Worm (Caenorhabditis elegans) whole organism, young adult: ENCODE measurements around the gene golg-2.

Source experiments
- C17E4.6 ChIP-seq: fragments of 200-800 bp; sonication (Bioruptor generic); IDR thresholded peaks from 2 replicates; pipeline ENCODE4 v1.3.6; 2022; ENCODE audit warnings: missing genetic modification reagents, missing genetic modification characterization, missing compliant biosample characterization
- F22D6.2 ChIP-seq: sonication (generic microtip); optimal IDR thresholded peaks from 2 replicates; lab custom pipeline; 2016; ENCODE audit warnings: mild to moderate bottlenecking, missing genetic modification characterization, missing compliant biosample characterization
- F39B2.1 ChIP-seq: fragments of 200-800 bp; sonication (Bioruptor generic); IDR thresholded peaks from 2 replicates; pipeline ENCODE4 v1.3.6; 2022; ENCODE audit warnings: missing genetic modification reagents, missing genetic modification characterization, missing compliant biosample characterization
- F57C9.4 ChIP-seq: sonication (generic microtip); optimal IDR thresholded peaks from 2 replicates; lab custom pipeline; 2017; ENCODE audit warnings: mild to moderate bottlenecking, missing genetic modification characterization, missing compliant biosample characterization
- K11D2.4 ChIP-seq: fragments of 200-800 bp; sonication (Bioruptor generic); IDR thresholded peaks from 2 replicates; pipeline ENCODE4 v1.3.6; 2022; ENCODE audit warnings: missing genetic modification reagents, missing genetic modification characterization, missing compliant biosample characterization
- K12H6.12 ChIP-seq: fragments of 200-800 bp; sonication (Bioruptor generic); optimal IDR thresholded peaks from 2 replicates; lab custom pipeline; 2018; ENCODE audit warnings: mild to moderate bottlenecking, missing genetic modification characterization, missing compliant biosample characterization
- Y53G8AR.9 ChIP-seq: fragments of 200-800 bp; sonication (Bioruptor generic); conservative IDR thresholded peaks from 2 replicates; pipeline ENCODE4 v1.3.6; 2022; ENCODE audit warnings: missing genetic modification reagents, missing genetic modification characterization, missing compliant biosample characterization
- Y79H2A.3 ChIP-seq: fragments of 200-800 bp; sonication (Bioruptor generic); conservative IDR thresholded peaks from 2 replicates; pipeline ENCODE4 v1.3.6; 2022; ENCODE audit warnings: missing genetic modification reagents, missing genetic modification characterization, missing compliant biosample characterization
- aptf-2 ChIP-seq: fragments of 200-800 bp; sonication (Bioruptor generic); conservative IDR thresholded peaks from 2 replicates; pipeline ENCODE4 v1.3.6; 2022; ENCODE audit warnings: missing genetic modification reagents, missing genetic modification characterization, missing compliant biosample characterization
- athp-1 ChIP-seq: sonication (generic microtip); optimal IDR thresholded peaks from 2 replicates; lab custom pipeline; 2017; ENCODE audit warnings: mild to moderate bottlenecking, missing genetic modification characterization, missing compliant biosample characterization
- attf-5 ChIP-seq: fragments of 200-800 bp; sonication (Bioruptor generic); optimal IDR thresholded peaks from 2 replicates; lab custom pipeline; 2018; ENCODE audit warnings: mild to moderate bottlenecking, missing genetic modification characterization, missing compliant biosample characterization
- bed-1 ChIP-seq: fragments of 200-800 bp; sonication (Bioruptor generic); IDR thresholded peaks from 2 replicates; pipeline ENCODE4 v1.3.6; 2022; ENCODE audit warnings: missing genetic modification reagents, missing genetic modification characterization, missing compliant biosample characterization
- ceh-79 ChIP-seq: sonication (generic microtip); optimal IDR thresholded peaks from 2 replicates; lab custom pipeline; 2017; ENCODE audit warnings: mild to moderate bottlenecking, missing genetic modification characterization, missing compliant biosample characterization
- chd-7 ChIP-seq: sonication (generic microtip); optimal IDR thresholded peaks from 2 replicates; lab custom pipeline; 2016; ENCODE audit warnings: mild to moderate bottlenecking, missing genetic modification characterization, moderate library complexity, missing compliant biosample characterization
- die-1 ChIP-seq: sonication (generic microtip); optimal IDR thresholded peaks from 2 replicates; lab custom pipeline; 2016; ENCODE audit warnings: missing genotype, mild to moderate bottlenecking, missing genetic modification characterization, missing compliant biosample characterization
- dpff-1 ChIP-seq: sonication (generic microtip); optimal IDR thresholded peaks from 2 replicates; lab custom pipeline; 2017; ENCODE audit warnings: mild to moderate bottlenecking, missing genetic modification characterization, missing compliant biosample characterization
- dpl-1 ChIP-seq: fragments of 150-350 bp; optimal IDR thresholded peaks from 2 replicates; lab custom pipeline; 2014; ENCODE audit warnings: missing biosample characterization, missing genetic modification reagents, missing genetic modification characterization
- egrh-3 ChIP-seq: fragments of 200-800 bp; sonication (Bioruptor generic); IDR thresholded peaks from 2 replicates; pipeline ENCODE4 v1.3.6; 2022; ENCODE audit warnings: missing genetic modification reagents, missing genetic modification characterization, missing compliant biosample characterization
- hmg-1.2 ChIP-seq: fragments of 200-800 bp; sonication (Bioruptor generic); IDR thresholded peaks from 2 replicates; pipeline ENCODE4 v1.3.6; 2022; ENCODE audit warnings: missing genetic modification reagents, missing genetic modification characterization, missing compliant biosample characterization
- lag-1 ChIP-seq: fragments of 200-800 bp; sonication (Bioruptor generic); IDR thresholded peaks from 2 replicates; pipeline ENCODE4 v1.3.6; 2022; ENCODE audit warnings: missing genetic modification reagents, missing genetic modification characterization, missing compliant biosample characterization
- lin-26 ChIP-seq: fragments of 200-800 bp; sonication (Bioruptor generic); IDR thresholded peaks from 2 replicates; pipeline ENCODE4 v1.3.6; 2022; ENCODE audit warnings: missing genetic modification reagents, missing genetic modification characterization, missing compliant biosample characterization
- lin-35 ChIP-seq, 3 experiments: fragments of 150-350 bp in 2 of 3; sonication (generic microtip) in 1 of 3; optimal IDR thresholded peaks; 2 replicates each; lab custom pipeline; 2014 to 2018; ENCODE audit warnings: missing biosample characterization in 3 of 3, missing genetic modification characterization in 3 of 3, missing genetic modification reagents in 3 of 3
- lir-1 ChIP-seq: fragments of 200-800 bp; sonication (Bioruptor generic); conservative IDR thresholded peaks from 2 replicates; pipeline ENCODE4 v1.3.6; 2022; ENCODE audit warnings: missing genetic modification reagents, missing genetic modification characterization, missing compliant biosample characterization
- lsy-27 ChIP-seq: sonication (generic microtip); optimal IDR thresholded peaks from 2 replicates; lab custom pipeline; 2017; ENCODE audit warnings: missing genetic modification characterization, mild to moderate bottlenecking, missing compliant biosample characterization, antibody characterized with exemption, missing genotype, borderline replicate concordance; ENCODE audit not compliant: insufficient read depth
- madf-3 ChIP-seq: fragments of 200-800 bp; sonication (Bioruptor generic); IDR thresholded peaks from 2 replicates; pipeline ENCODE4 v1.3.6; 2022; ENCODE audit warnings: missing genetic modification reagents, missing genetic modification characterization, missing compliant biosample characterization
- madf-8 ChIP-seq: fragments of 200-800 bp; sonication (Bioruptor generic); conservative IDR thresholded peaks from 2 replicates; pipeline ENCODE4 v1.3.6; 2022; ENCODE audit warnings: missing genetic modification reagents, missing genetic modification characterization, missing compliant biosample characterization
- nfya-2 ChIP-seq: fragments of 200-800 bp; sonication (Bioruptor generic); IDR thresholded peaks from 2 replicates; pipeline ENCODE4 v1.3.6; 2022; ENCODE audit warnings: missing genetic modification reagents, missing genetic modification characterization, missing compliant biosample characterization
- nfyb-1 ChIP-seq: fragments of 200-800 bp; sonication (Bioruptor generic); IDR thresholded peaks from 2 replicates; pipeline ENCODE4 v1.3.6; 2022; ENCODE audit warnings: missing genetic modification reagents, missing genetic modification characterization, missing compliant biosample characterization
- nhr-179 ChIP-seq: sonication (generic microtip); optimal IDR thresholded peaks from 2 replicates; lab custom pipeline; 2016; ENCODE audit warnings: mild to moderate bottlenecking, missing genetic modification characterization, missing compliant biosample characterization
- nhr-80 ChIP-seq: sonication (generic microtip); optimal IDR thresholded peaks from 2 replicates; lab custom pipeline; 2016; ENCODE audit warnings: missing genetic modification characterization, missing compliant biosample characterization
- pha-4 ChIP-seq: fragments of 150-350 bp; sonication (generic microtip); optimal IDR thresholded peaks from 2 replicates; lab custom pipeline; 2014; ENCODE audit warnings: missing biosample characterization, missing genetic modification reagents, missing genetic modification characterization
- rec-8 ChIP-seq, 2 experiments: sonication (generic microtip); optimal IDR thresholded peaks; 2 replicates each; lab custom pipeline; 2016; ENCODE audit warnings: mild to moderate bottlenecking in 2 of 2, missing genetic modification characterization in 2 of 2, missing genetic modification reagents in 2 of 2, missing genotype in 2 of 2, missing biosample characterization in 1 of 2, missing compliant biosample characterization in 1 of 2, moderate library complexity in 1 of 2
- rpc-1 ChIP-seq, 2 experiments: fragments of 150-350 bp in 1 of 2; sonication (generic microtip) in 1 of 2; optimal IDR thresholded peaks; 2 replicates each; lab custom pipeline; 2014 to 2018; ENCODE audit warnings: missing biosample characterization in 1 of 2, missing genetic modification characterization in 1 of 2, missing genetic modification reagents in 1 of 2, missing genotype in 1 of 2
- sea-2 ChIP-seq: fragments of 200-800 bp; sonication (Bioruptor generic); IDR thresholded peaks from 2 replicates; pipeline ENCODE4 v1.3.6; 2022; ENCODE audit warnings: missing genetic modification characterization, missing compliant biosample characterization
- snpc-3.4 ChIP-seq: sonication (generic microtip); optimal IDR thresholded peaks from 2 replicates; lab custom pipeline; 2017; ENCODE audit warnings: missing genetic modification characterization, mild to moderate bottlenecking, missing compliant biosample characterization, antibody characterized with exemption, moderate library complexity, missing genotype, missing genetic modification reagents
- somi-1 ChIP-seq: fragments of 200-800 bp; sonication (Bioruptor generic); optimal IDR thresholded peaks from 2 replicates; lab custom pipeline; 2018; ENCODE audit warnings: mild to moderate bottlenecking, missing genetic modification characterization, missing compliant biosample characterization
- tbp1 ChIP-seq: fragments of 200-800 bp; sonication (Bioruptor generic); optimal IDR thresholded peaks from 2 replicates; lab custom pipeline; 2018; ENCODE audit warnings: mild to moderate bottlenecking, missing genetic modification characterization, missing compliant biosample characterization
- unc-130 ChIP-seq: sonication (generic microtip); optimal IDR thresholded peaks from 2 replicates; lab custom pipeline; 2016; ENCODE audit warnings: missing genetic modification reagents, missing genetic modification characterization, missing compliant biosample characterization
- ztf-22 ChIP-seq: fragments of 200-800 bp; sonication (Bioruptor generic); optimal IDR thresholded peaks from 2 replicates; lab custom pipeline; 2018; ENCODE audit warnings: mild to moderate bottlenecking, missing genetic modification characterization, moderate library complexity, missing compliant biosample characterization
- ztf-25 ChIP-seq: fragments of 200-800 bp; sonication (Bioruptor generic); IDR thresholded peaks from 2 replicates; pipeline ENCODE4 v1.3.6; 2022; ENCODE audit warnings: missing genetic modification reagents, missing genetic modification characterization, missing compliant biosample characterization
- ztf-3 ChIP-seq: fragments of 200-800 bp; sonication (Bioruptor generic); optimal IDR thresholded peaks from 2 replicates; lab custom pipeline; 2018; ENCODE audit warnings: mild to moderate bottlenecking, missing genetic modification characterization, missing compliant biosample characterization

golg-2 gene

ce11 chrII:5061794-5062368 lies 22.0 kb upstream of the golg-2 start, which contains the start of gene smc-5 (continued):
- peak in 2 of 3 experiments; percentile 24 to 66 for TF ChIP-seq lin-35 (GFP tag; optimal IDR thresholded peaks at IDR 0.05; lab: Kevin White, UChicago)
- TF ChIP-seq K11D2.4 (GFP tag; lab: Robert Waterston, UW): no peak
- TF ChIP-seq unc-130: peak; percentile 77
- no peak for TF ChIP-seq pha-4 (tag; lab: Kevin White, UChicago)
- TF ChIP-seq sea-2 (GFP tag; lab: Robert Waterston, UW): no peak
- TF ChIP-seq nhr-179 (tag; lab: Kevin White, UChicago): no peak
- TF ChIP-seq dpl-1 (GFP tag; lab: Kevin White, UChicago): peak; percentile 84
- no peak for TF ChIP-seq athp-1 (tag; lab: Kevin White, UChicago)
- TF ChIP-seq K12H6.12 (tag; lab: Kevin White, UChicago): no peak
- no peak for TF ChIP-seq aptf-2 (GFP tag; lab: Robert Waterston, UW)

- no peak for TF ChIP-seq athp-1 (tag; lab: Kevin White, UChicago)
- TF ChIP-seq aptf-2 (GFP tag; lab: Robert Waterston, UW): no peak
- no peak for TF ChIP-seq attf-5 (GFP tag; lab: Kevin White, UChicago)
- TF ChIP-seq ztf-22 (GFP tag; lab: Kevin White, UChicago): no peak
- no peak for TF ChIP-seq Y53G8AR.9
- TF ChIP-seq dpff-1: no peak
- TF ChIP-seq tbp1 (GFP tag; lab: Kevin White, UChicago): no peak
These were observed 20.8 kb upstream of the golg-2 start, which contains the start of gene pho-12 for ce11 chrII:5060719-5061118. pho-12 (minus strand) TSS chrII:5060819.

DNA sequence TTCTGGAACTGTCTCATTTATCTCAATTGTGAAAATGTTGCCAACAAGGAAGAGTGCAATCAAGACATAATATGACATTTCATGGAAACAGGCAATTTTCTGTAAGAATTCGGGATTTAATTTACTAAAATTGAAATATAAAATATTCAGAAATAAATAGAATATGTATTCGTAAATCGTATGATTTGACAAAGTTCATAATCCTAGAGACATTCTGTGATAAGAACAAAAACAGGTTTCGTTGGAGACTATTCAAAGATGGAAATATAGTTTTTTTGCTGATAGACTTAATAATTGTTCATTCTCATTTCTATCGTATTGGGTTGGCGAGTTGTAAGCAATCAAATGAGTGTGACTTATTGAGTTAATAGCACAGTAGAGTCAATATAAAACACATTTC lies 18.1 kb upstream of the golg-2 start, which contains the start of gene C27A2.12:
TSS of gene C27A2.12 (minus strand) at position 101 of the 400 bp plus-strand sequence.
- TF ChIP-seq lsy-27 (tag; lab: Kevin White, UChicago) (no peak), ceh-79 (tag; lab: Kevin White, UChicago) (no peak), egrh-3 (no peak), Y79H2A.3 (GFP tag; lab: Robert Waterston, UW) (no peak), F57C9.4 (no peak), nhr-80 (tag; lab: Kevin White, UChicago) (no peak), ztf-22 (GFP tag; lab: Kevin White, UChicago) (no peak)

ce11 chrII:5057315-5057714 lies 17.4 kb upstream of the golg-2 start:
- peak; percentile 61; the same call in 1 of the 2 replicates for TF ChIP-seq lin-26 (GFP tag; lab: Robert Waterston, UW)
- peak; percentile 88 for TF ChIP-seq nfyb-1 (GFP tag; lab: Robert Waterston, UW)
- 0 out of 2 replicates have a peak, but pooled peaks have one; percentile 63 for TF ChIP-seq bed-1 (GFP tag; lab: Robert Waterston, UW)
- no peak for TF ChIP-seq F22D6.2 (tag; lab: Kevin White, UChicago)
- peak; percentile 73 for TF ChIP-seq madf-3
- peak; percentile 98 for TF ChIP-seq snpc-3.4 (tag; lab: Kevin White, UChicago)
- TF ChIP-seq ztf-22 (GFP tag; lab: Kevin White, UChicago): no peak
- TF ChIP-seq madf-8 (GFP tag; lab: Robert Waterston, UW): peak; percentile 41
- TF ChIP-seq rpc-1 (optimal IDR thresholded peaks at IDR 0.05; lab: Kevin White, UChicago): peak; percentile 58
- peak; percentile 66 for TF ChIP-seq rpc-1 (tag; optimal IDR thresholded peaks at IDR 0.05; lab: Kevin White, UChicago)
- no peak for TF ChIP-seq lir-1 (GFP tag; lab: Robert Waterston, UW)
- peak; percentile 31 for TF ChIP-seq chd-7
- TF ChIP-seq die-1 (tag; lab: Kevin White, UChicago): peak; percentile 15
- TF ChIP-seq nhr-80 (tag; lab: Kevin White, UChicago): peak; percentile 1
- TF ChIP-seq pha-4 (tag; lab: Kevin White, UChicago): no peak
- no peak for TF ChIP-seq nfya-2 (GFP tag; lab: Robert Waterston, UW)
- peak; percentile 74 for TF ChIP-seq hmg-1.2 (GFP tag; lab: Robert Waterston, UW)
- no peak for TF ChIP-seq lsy-27 (tag; lab: Kevin White, UChicago)
- TF ChIP-seq somi-1: no peak
- peak; percentile 31 for TF ChIP-seq K12H6.12 (tag; lab: Kevin White, UChicago)
- TF ChIP-seq ztf-25 (GFP tag; lab: Robert Waterston, UW): no peak
- TF ChIP-seq C17E4.6: peak; percentile 52
- peak in 1 of 3 experiments; percentile 32 for TF ChIP-seq lin-35 (GFP tag; optimal IDR thresholded peaks at IDR 0.05; lab: Kevin White, UChicago)
- no peak for TF ChIP-seq ztf-3 (GFP tag; lab: Kevin White, UChicago)
- TF ChIP-seq F39B2.1 (GFP tag; lab: Robert Waterston, UW): no peak
- peak; percentile 34 to 66 for TF ChIP-seq rec-8 (tag; optimal IDR thresholded peaks at IDR 0.05; lab: Kevin White, UChicago)
- TF ChIP-seq lag-1: no peak
